Fruit fly (Drosophila melanogaster): ENCODE measurements around the gene Rev1.
A peak's percentile ranks its signal among the peaks of the same experiment; 100 is the strongest.

Rev1 gene

DNA sequence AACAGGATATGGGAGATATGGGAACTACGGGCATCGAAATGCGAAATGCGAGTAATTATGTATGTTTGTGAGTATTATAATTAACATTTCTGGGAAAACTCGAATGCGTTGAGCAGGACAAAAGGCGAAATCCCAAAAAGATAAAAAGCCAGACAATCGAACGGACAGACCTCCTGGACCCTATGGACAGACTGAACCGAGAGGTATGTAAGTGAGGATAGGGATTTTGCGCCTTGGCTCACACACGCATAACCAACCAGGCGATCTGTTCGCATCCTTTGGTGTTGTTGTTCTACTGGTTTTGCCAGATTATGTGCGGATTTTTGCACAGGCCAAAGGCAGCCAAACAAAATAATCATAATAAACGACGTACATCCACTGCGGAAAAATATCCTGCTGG is 36.2 kb upstream of the Rev1 start:
- TF ChIP-seq Oaz (GFP tag; IDR thresholded peaks at IDR 0.05) (no peak), twi (tag; optimal IDR thresholded peaks at IDR 0.05) (peak; percentile 17), al (GFP tag; IDR thresholded peaks at IDR 0.05) (no peak), CG17829 (tag; optimal IDR thresholded peaks at IDR 0.05) (no peak), chm (GFP tag; IDR thresholded peaks at IDR 0.05) (no peak), CG4360 (GFP tag; IDR thresholded peaks at IDR 0.05) (peak; percentile 40), CG15479 (GFP tag; optimal IDR thresholded peaks at IDR 0.05) (peak; percentile 90), zen (tag; optimal IDR thresholded peaks at IDR 0.05) (peak; percentile 66)

- TF ChIP-seq dan (GFP tag; IDR thresholded peaks at IDR 0.05) (no peak), sens (GFP tag) (peak; percentile 71), CG42726 (GFP tag; IDR thresholded peaks at IDR 0.05; ENCODE audit: partially characterized antibody) (no peak), bsh (GFP tag; optimal IDR thresholded peaks at IDR 0.05) (peak in 1 of 2 experiments; percentile 87), eve (GFP tag; optimal IDR thresholded peaks at IDR 0.05) (peak in 1 of 2 experiments; percentile 34), lbe (GFP tag; optimal IDR thresholded peaks at IDR 0.05) (peak; percentile 61), grn (GFP tag; optimal IDR thresholded peaks at IDR 0.05) (no peak), Lpt (GFP tag; optimal IDR thresholded peaks at IDR 0.05) (no peak), gcm (GFP tag; optimal IDR thresholded peaks at IDR 0.05) (no peak), CG4360 (GFP tag; IDR thresholded peaks at IDR 0.05) (peak; percentile 95), ftz-f1 (GFP tag; optimal IDR thresholded peaks at IDR 0.05) (no peak), Xrp1 (GFP tag; IDR thresholded peaks at IDR 0.05) (no peak), nom (GFP tag; optimal IDR thresholded peaks at IDR 0.05) (peak; percentile 24), corto (GFP tag; optimal IDR thresholded peaks at IDR 0.05) (peak; percentile 20), ssp (GFP tag; IDR thresholded peaks at IDR 0.05) (no peak), CG7839 (tag; optimal IDR thresholded peaks at IDR 0.05) (no peak), zfh1 (GFP tag; IDR thresholded peaks at IDR 0.05) (0 out of 3 replicates have a peak, but pooled peaks have one; percentile 23), zf30C (GFP tag; optimal IDR thresholded peaks at IDR 0.05) (peak; percentile 22), CG16815 (GFP tag; optimal IDR thresholded peaks at IDR 0.05) (no peak), crol (GFP tag; IDR thresholded peaks at IDR 0.05) (peak; percentile 37; the same call in 1 of the 2 replicates), da (GFP tag; optimal IDR thresholded peaks at IDR 0.05) (no peak), seq (GFP tag; IDR thresholded peaks at IDR 0.05) (no peak)
Observed at dm6 chr3L:618347-619272, 35.6 kb upstream of the Rev1 start.

dm6 chr3L:619427-620308 is 34.5 kb upstream of the Rev1 start:
- TF ChIP-seq CG17568 (GFP tag; optimal IDR thresholded peaks at IDR 0.05): no peak
- no peak for TF ChIP-seq mld (GFP tag; IDR thresholded peaks at IDR 0.05; ENCODE audit: partially characterized antibody)
- TF ChIP-seq dmrt99B (tag; optimal IDR thresholded peaks at IDR 0.05): no peak
- no peak for TF ChIP-seq eve (GFP tag; optimal IDR thresholded peaks at IDR 0.05)
- no peak for TF ChIP-seq fd96Cb (tag; optimal IDR thresholded peaks at IDR 0.05)
- no peak for TF ChIP-seq CG17328 (GFP tag; IDR thresholded peaks at IDR 0.05)
- no peak for TF ChIP-seq Max (GFP tag; optimal IDR thresholded peaks at IDR 0.05)
- no peak for TF ChIP-seq kah (GFP tag; optimal IDR thresholded peaks at IDR 0.05)
- no peak for TF ChIP-seq Chrac-16 (GFP tag; optimal IDR thresholded peaks at IDR 0.05)
- TF ChIP-seq CG31224 (GFP tag; IDR thresholded peaks at IDR 0.05): no peak
- TF ChIP-seq sisA (GFP tag; IDR thresholded peaks at IDR 0.05): no peak
- no peak for TF ChIP-seq bigmax (GFP tag; optimal IDR thresholded peaks at IDR 0.05)
- TF ChIP-seq shn (GFP tag; optimal IDR thresholded peaks at IDR 0.05): no peak
- no peak for TF ChIP-seq CG3847 (GFP tag; IDR thresholded peaks at IDR 0.05)
- TF ChIP-seq Sox100B (GFP tag; optimal IDR thresholded peaks at IDR 0.05): no peak
- no peak for TF ChIP-seq tup (GFP tag; optimal IDR thresholded peaks at IDR 0.05)
- TF ChIP-seq jigr1 (GFP tag; IDR thresholded peaks at IDR 0.05): no peak
- no peak for TF ChIP-seq HLH3B (GFP tag; IDR thresholded peaks at IDR 0.05)
